Worm (Caenorhabditis elegans) whole organism, L3 larva: ENCODE measurements around the gene ZK896.1.
A peak's percentile ranks its signal among the peaks of the same experiment; 100 is the strongest.

Source experiments
- R02D3.7 ChIP-seq: fragments of 150-350 bp; optimal IDR thresholded peaks from 2 replicates; lab custom pipeline; 2014; ENCODE audit warnings: missing biosample characterization, missing genetic modification characterization
- aly-2 ChIP-seq: fragments of 150-350 bp; optimal IDR thresholded peaks from 2 replicates; lab custom pipeline; 2014; ENCODE audit warnings: missing biosample characterization, missing genetic modification characterization
- ama-1 ChIP-seq: fragments of 150-350 bp; optimal IDR thresholded peaks from 2 replicates; lab custom pipeline; 2018
- ceh-28 ChIP-seq: fragments of 150-350 bp; optimal IDR thresholded peaks from 2 replicates; lab custom pipeline; 2014; ENCODE audit warnings: missing biosample characterization, missing genetic modification reagents, missing genetic modification characterization
- egl-27 ChIP-seq: sonication (generic microtip); optimal IDR thresholded peaks from 4 replicates; lab custom pipeline; 2017; ENCODE audit warnings: missing biosample characterization, missing genetic modification reagents, missing genetic modification characterization
- egl-5 ChIP-seq: fragments of 150-350 bp; optimal IDR thresholded peaks from 2 replicates; lab custom pipeline; 2017; ENCODE audit warnings: missing biosample characterization, missing genetic modification reagents, missing genetic modification characterization, inconsistent platforms
- elt-1 ChIP-seq: fragments of 150-350 bp; optimal IDR thresholded peaks from 2 replicates; lab custom pipeline; 2014; ENCODE audit warnings: missing biosample characterization, missing genetic modification characterization
- elt-2 ChIP-seq: sonication (generic microtip); optimal IDR thresholded peaks from 2 replicates; lab custom pipeline; 2016; ENCODE audit warnings: missing genetic modification reagents, mild to moderate bottlenecking, missing genetic modification characterization, missing compliant biosample characterization
- elt-3 ChIP-seq, 3 experiments: fragments of 150-350 bp in 1 of 3; sonication (generic microtip) in 2 of 3; optimal IDR thresholded peaks; 2 replicates in 2 of 3; 4 replicates in 1 of 3; lab custom pipeline; 2014 to 2017; ENCODE audit warnings: missing biosample characterization in 3 of 3, missing genetic modification characterization in 3 of 3
- eor-1 ChIP-seq, 2 experiments: fragments of 150-350 bp; optimal IDR thresholded peaks; 2 replicates each; lab custom pipeline; 2014 to 2018; ENCODE audit warnings: missing biosample characterization in 2 of 2, missing genetic modification characterization in 2 of 2
- fos-1 ChIP-seq: fragments of 150-350 bp; optimal IDR thresholded peaks from 2 replicates; lab custom pipeline; 2014; ENCODE audit warnings: missing biosample characterization, missing genetic modification characterization
- jun-1 ChIP-seq: fragments of 150-350 bp; optimal IDR thresholded peaks from 2 replicates; lab custom pipeline; 2014; ENCODE audit warnings: missing biosample characterization, missing genetic modification reagents, missing genetic modification characterization
- lin-39 ChIP-seq: fragments of 150-350 bp; optimal IDR thresholded peaks from 2 replicates; lab custom pipeline; 2018; ENCODE audit warnings: missing biosample characterization, missing genetic modification reagents, missing genetic modification characterization
- nfya-1 ChIP-seq: sonication (generic microtip); optimal IDR thresholded peaks from 2 replicates; lab custom pipeline; 2017; ENCODE audit warnings: missing genetic modification characterization, mild to moderate bottlenecking, missing compliant biosample characterization, antibody characterized with exemption, moderate library complexity; ENCODE audit not compliant: insufficient read depth
- nhr-11 ChIP-seq: fragments of 150-350 bp; optimal IDR thresholded peaks from 2 replicates; lab custom pipeline; 2014; ENCODE audit warnings: missing biosample characterization, missing genetic modification characterization
- nhr-23 ChIP-seq: fragments of 150-350 bp; optimal IDR thresholded peaks from 2 replicates; lab custom pipeline; 2014; ENCODE audit warnings: missing biosample characterization, missing genetic modification reagents, missing genetic modification characterization
- nhr-237 ChIP-seq: fragments of 150-350 bp; optimal IDR thresholded peaks from 2 replicates; lab custom pipeline; 2014; ENCODE audit warnings: missing biosample characterization, missing genetic modification characterization
- nhr-25 ChIP-seq: sonication (generic microtip); optimal IDR thresholded peaks from 2 replicates; lab custom pipeline; 2017; ENCODE audit warnings: missing biosample characterization, missing genetic modification characterization
- nhr-28 ChIP-seq: fragments of 150-350 bp; optimal IDR thresholded peaks from 2 replicates; lab custom pipeline; 2014; ENCODE audit warnings: missing biosample characterization, missing genetic modification characterization
- nhr-67 ChIP-seq: fragments of 150-350 bp; optimal IDR thresholded peaks from 2 replicates; lab custom pipeline; 2014; ENCODE audit warnings: missing biosample characterization, missing genetic modification characterization
- nhr-76 ChIP-seq: fragments of 150-350 bp; sonication (generic microtip); optimal IDR thresholded peaks from 5 replicates; lab custom pipeline; 2014; ENCODE audit warnings: missing biosample characterization, missing genetic modification characterization
- nhr-77 ChIP-seq: fragments of 150-350 bp; optimal IDR thresholded peaks from 2 replicates; lab custom pipeline; 2014; ENCODE audit warnings: missing biosample characterization, missing genetic modification characterization
- pha-4 ChIP-seq: fragments of 150-350 bp; optimal IDR thresholded peaks from 2 replicates; lab custom pipeline; 2014; ENCODE audit warnings: missing biosample characterization, missing genetic modification reagents, missing genetic modification characterization
- pqm-1 ChIP-seq: fragments of 150-350 bp; optimal IDR thresholded peaks from 2 replicates; lab custom pipeline; 2017; ENCODE audit warnings: missing biosample characterization, missing genetic modification characterization, inconsistent platforms
- sea-2 ChIP-seq: fragments of 150-350 bp; sonication (generic microtip); optimal IDR thresholded peaks from 4 replicates; lab custom pipeline; 2014; ENCODE audit warnings: missing biosample characterization, missing genetic modification reagents, missing genetic modification characterization
- tbx-2 ChIP-seq: sonication (generic microtip); optimal IDR thresholded peaks from 2 replicates; lab custom pipeline; 2016; ENCODE audit warnings: mild to moderate bottlenecking, missing genetic modification characterization, missing compliant biosample characterization
- unc-39 ChIP-seq: sonication (generic microtip); optimal IDR thresholded peaks from 4 replicates; lab custom pipeline; 2017; ENCODE audit warnings: missing biosample characterization, missing genetic modification characterization
- zag-1 ChIP-seq: fragments of 150-350 bp; optimal IDR thresholded peaks from 2 replicates; lab custom pipeline; 2014; ENCODE audit warnings: missing biosample characterization, missing genetic modification characterization
- ztf-11 ChIP-seq: fragments of 150-350 bp; optimal IDR thresholded peaks from 2 replicates; lab custom pipeline; 2014; ENCODE audit warnings: missing biosample characterization, missing genetic modification characterization
- ztf-4 ChIP-seq: fragments of 150-350 bp; optimal IDR thresholded peaks from 2 replicates; lab custom pipeline; 2014; ENCODE audit warnings: missing biosample characterization, missing genetic modification characterization

The ZK896.1 gene

DNA sequence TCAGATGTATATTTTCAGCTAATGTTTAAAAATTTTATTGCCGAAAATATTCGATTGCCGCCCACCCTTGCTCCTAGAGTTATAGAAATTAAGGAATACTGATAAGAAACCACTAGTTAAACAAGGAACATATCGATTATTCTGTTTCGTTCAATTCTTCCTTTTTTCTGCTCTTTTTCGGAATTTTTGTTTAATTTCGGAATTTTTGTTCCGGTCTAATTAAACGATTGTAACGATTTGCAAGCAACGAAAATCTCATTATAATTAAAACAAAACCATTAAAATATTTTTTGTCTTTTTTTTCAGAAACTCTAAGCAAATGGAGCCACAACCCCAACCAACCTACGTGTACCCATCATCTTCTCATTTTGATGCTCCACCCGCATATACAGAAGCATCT, 17.0 kb upstream of the ZK896.1 start, which contains the start of gene K08D8.1:
K08D8.1 (plus strand) TSS at position 301 of the 400 bp plus-strand sequence.
- no peak for TF ChIP-seq pha-4
- TF ChIP-seq elt-2, result peak; percentile 30
- TF ChIP-seq nhr-76 (tag; lab: Kevin White, UChicago), result no peak
- TF ChIP-seq, all 47 proteins: peak for 1

- peak; percentile 14 for TF ChIP-seq pqm-1 (tag; lab: Kevin White, UChicago)
- TF ChIP-seq lin-39 (tag; lab: Kevin White, UChicago), result no peak
- no peak for TF ChIP-seq fos-1
- peak; percentile 65 for TF ChIP-seq elt-2
Measured at ce11 chrIV:12891080-12891479, 15.9 kb upstream of the ZK896.1 start.

DNA sequence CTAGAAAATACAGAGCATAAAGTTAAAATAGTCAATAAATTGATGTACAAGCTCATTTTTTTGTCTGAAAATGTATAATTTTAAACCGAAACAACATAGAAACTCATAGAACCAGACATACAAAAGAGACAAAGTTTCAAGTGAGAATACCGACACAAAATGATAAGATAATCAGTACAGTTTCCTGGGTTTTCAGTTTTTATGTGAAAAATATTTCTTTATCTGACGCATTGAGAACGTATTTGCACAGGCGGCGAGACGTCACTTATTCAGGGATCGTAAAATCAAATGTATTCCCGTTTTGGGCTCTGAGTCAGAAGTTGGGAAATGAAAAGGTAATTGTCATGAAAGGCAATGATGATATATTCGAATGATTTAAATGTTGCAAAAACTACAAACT, 15.3 kb upstream of the ZK896.1 start, which contains the start of gene K08D8.6:
K08D8.6 (minus strand) TSS at position 64 of the 400 bp plus-strand sequence.
- TF ChIP-seq unc-39 (tag; lab: Kevin White, UChicago), result no peak
- TF ChIP-seq pha-4, result no peak
- TF ChIP-seq egl-27, result no peak
- no peak for TF ChIP-seq nhr-25 (tag; lab: Kevin White, UChicago)
- TF ChIP-seq aly-2 (tag; lab: Kevin White, UChicago), result no peak
- TF ChIP-seq egl-5, result no peak
- TF ChIP-seq tbx-2 (tag; lab: Kevin White, UChicago), result no peak
- no peak for TF ChIP-seq nhr-67 (tag; lab: Kevin White, UChicago)
- TF ChIP-seq nhr-237, result no peak
- TF ChIP-seq elt-2, result peak; percentile 94
- TF ChIP-seq pqm-1 (tag; lab: Kevin White, UChicago), result peak; percentile 93
- TF ChIP-seq lin-39 (tag; lab: Kevin White, UChicago), result no peak

ce11 chrIV:12886012-12886411, 10.9 kb upstream of the ZK896.1 start:
- no peak for TF ChIP-seq zag-1 (tag; lab: Kevin White, UChicago)
- peak; percentile 13 for TF ChIP-seq elt-2

ce11 chrIV:12883190-12883589, 8.0 kb upstream of the ZK896.1 start, which contains the start of gene ZK896.4:
TSS of gene ZK896.4 (minus strand) at chrIV:12883290.
- no peak for TF ChIP-seq ceh-28
- peak; percentile 26 for TF ChIP-seq elt-2
- no peak for TF ChIP-seq ama-1
- TF ChIP-seq nhr-28, result no peak

DNA sequence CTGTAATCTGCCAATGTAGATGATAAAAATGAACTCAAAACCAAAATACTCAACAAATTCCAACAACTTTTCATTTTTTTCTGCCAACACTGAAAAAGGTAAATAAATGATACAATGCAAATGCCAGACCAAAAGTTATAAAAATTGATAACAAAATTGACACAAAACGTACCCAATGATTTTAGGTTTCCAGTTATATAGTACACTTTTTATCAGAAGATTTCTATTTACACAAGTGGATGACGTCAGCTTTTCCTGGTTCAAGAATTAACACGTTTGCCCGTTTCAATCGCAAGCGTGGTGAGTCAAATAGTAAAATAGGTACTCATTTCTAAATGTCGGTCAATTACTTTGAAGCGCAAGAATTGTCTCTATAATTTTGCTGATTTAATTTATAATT, 4.4 kb upstream of the ZK896.1 start, which contains the start of gene ZK896.5:
ZK896.5 (minus strand) TSS at position 89 of the 400 bp plus-strand sequence.
- TF ChIP-seq elt-1 (no peak), pha-4 (peak; percentile 79), pqm-1 (tag; lab: Kevin White, UChicago) (peak; percentile 95), sea-2 (GFP tag; lab: Kevin White, UChicago) (no peak), elt-2 (peak; percentile 85), eor-1 (tag; optimal IDR thresholded peaks at IDR 0.05; lab: Kevin White, UChicago) (no peak), unc-39 (tag; lab: Kevin White, UChicago) (no peak), R02D3.7 (no peak)
- TF ChIP-seq, all 47 proteins: peak for 3

DNA sequence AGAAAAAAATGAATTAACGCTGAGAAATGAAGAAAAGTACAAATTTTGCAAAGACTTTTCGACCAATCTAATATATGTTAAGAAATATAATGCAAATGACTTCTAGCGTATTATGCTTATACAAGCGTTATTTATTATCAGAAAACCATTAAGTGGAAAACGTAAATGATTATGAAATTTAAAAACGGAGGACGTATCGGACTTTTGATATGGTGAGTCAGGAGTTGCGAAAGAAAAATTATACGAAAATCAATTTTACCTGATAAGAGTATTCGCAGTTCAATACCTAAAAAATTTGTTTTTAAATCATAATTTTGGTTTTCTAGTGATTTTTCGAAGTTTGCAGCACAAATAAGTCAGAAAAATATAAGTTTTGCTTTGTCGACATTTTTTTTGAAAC, 1.4 kb upstream of the ZK896.1 start:
- TF ChIP-seq elt-2 (peak; percentile 62), nhr-23 (no peak), pqm-1 (tag; lab: Kevin White, UChicago) (peak; percentile 74), ztf-11 (tag; lab: Kevin White, UChicago) (no peak)
- TF ChIP-seq, all 47 proteins: peak for 2

- TF ChIP-seq R02D3.7, result no peak
- peak; percentile 3 for TF ChIP-seq pha-4
- no peak for TF ChIP-seq pqm-1 (tag; lab: Kevin White, UChicago)
- no peak for TF ChIP-seq sea-2 (GFP tag; lab: Kevin White, UChicago)
- no peak for TF ChIP-seq ceh-28
- no peak for TF ChIP-seq elt-3 (tag; optimal IDR thresholded peaks at IDR 0.05; lab: Kevin White, UChicago)
- no peak for TF ChIP-seq egl-27
- TF ChIP-seq unc-39 (tag; lab: Kevin White, UChicago), result no peak
- peak; percentile 56 for TF ChIP-seq elt-2
- TF ChIP-seq ztf-4, result no peak
- TF ChIP-seq ztf-11 (tag; lab: Kevin White, UChicago), result no peak
- no peak for TF ChIP-seq jun-1 (tag; lab: Kevin White, UChicago)
- no peak for TF ChIP-seq ama-1
- TF ChIP-seq nfya-1, result no peak
- TF ChIP-seq nhr-77 (tag; lab: Kevin White, UChicago), result no peak
- no peak for TF ChIP-seq nhr-11 (tag; lab: Kevin White, UChicago)
- TF ChIP-seq, all 47 proteins: peak for 2
Measured at ce11 chrIV:12871445-12871947, 3.7 kb downstream of the ZK896.1 start, which contains the start of gene clec-187. TSS of gene clec-187 (minus strand) at chrIV:12871495.
